Fruit fly (Drosophila melanogaster): ENCODE data around the gene Surf6.

The Surf6 gene

dm6 chr3R:19873102-19873737 is 31.4 kb downstream of the Surf6 start (continued):
- TF ChIP-seq Hey (tag; optimal IDR thresholded peaks at IDR 0.05) (peak; percentile 32), Max (GFP tag; optimal IDR thresholded peaks at IDR 0.05) (no peak), Abd-B (GFP tag; optimal IDR thresholded peaks at IDR 0.05) (no peak), HLHmδ (GFP tag; optimal IDR thresholded peaks at IDR 0.05) (no peak), CrebB (tag; optimal IDR thresholded peaks at IDR 0.05) (peak; percentile 5), Ravus (GFP tag; IDR thresholded peaks at IDR 0.05) (no peak), CG18599 (GFP tag; optimal IDR thresholded peaks at IDR 0.05) (peak; percentile 4), CG34376 (GFP tag; optimal IDR thresholded peaks at IDR 0.05) (peak; percentile 31), Spps (tag; optimal IDR thresholded peaks at IDR 0.05) (no peak), br (optimal IDR thresholded peaks at IDR 0.05) (no peak), chinmo (GFP tag; IDR thresholded peaks at IDR 0.05; ENCODE audit: partially characterized antibody) (0 out of 4 replicates have a peak, but pooled peaks have one; percentile 55), Med (GFP tag) (peak; percentile 18), abd-A (tag; optimal IDR thresholded peaks at IDR 0.05) (no peak), hkb (optimal IDR thresholded peaks at IDR 0.05) (no peak), hkb (GFP tag; IDR thresholded peaks at IDR 0.05) (0 out of 2 replicates have a peak, but pooled peaks have one; percentile 21), CG4282 (GFP tag; optimal IDR thresholded peaks at IDR 0.05) (no peak)

- TF ChIP-seq disco-r (GFP tag; optimal IDR thresholded peaks at IDR 0.05) (peak; percentile 45), oc (tag; optimal IDR thresholded peaks at IDR 0.05) (no peak), eyg (GFP tag; optimal IDR thresholded peaks at IDR 0.05) (no peak), CG14860 (GFP tag; IDR thresholded peaks at IDR 0.05; ENCODE audit: partially characterized antibody) (no peak), nmo (GFP tag; optimal IDR thresholded peaks at IDR 0.05) (peak; percentile 83), insv (GFP tag; optimal IDR thresholded peaks at IDR 0.05) (peak in 1 of 2 experiments; percentile 54), z (GFP tag; IDR thresholded peaks at IDR 0.05) (no peak), CG11695 (GFP tag; IDR thresholded peaks at IDR 0.05) (peak; percentile 87; the same call in 2 of the 3 replicates), rib (GFP tag; IDR thresholded peaks at IDR 0.05) (peak; percentile 92), Ravus (GFP tag; IDR thresholded peaks at IDR 0.05) (no peak), Sox102F (GFP tag; optimal IDR thresholded peaks at IDR 0.05) (peak; percentile 63), chinmo (GFP tag; IDR thresholded peaks at IDR 0.05; ENCODE audit: partially characterized antibody) (no peak), amos (GFP tag; IDR thresholded peaks at IDR 0.05; ENCODE audit: partially characterized antibody) (no peak), CG13296 (GFP tag; optimal IDR thresholded peaks at IDR 0.05) (peak; percentile 63), Fer3 (tag; optimal IDR thresholded peaks at IDR 0.05) (peak; percentile 75), nerfin-1 (tag; optimal IDR thresholded peaks at IDR 0.05) (peak; percentile 85), H15 (GFP tag; IDR thresholded peaks at IDR 0.05) (peak; percentile 76), CG30431 (GFP tag; optimal IDR thresholded peaks at IDR 0.05) (peak; percentile 68), CG4328 (GFP tag; optimal IDR thresholded peaks at IDR 0.05) (peak; percentile 68), cas (GFP tag; IDR thresholded peaks at IDR 0.05) (peak; percentile 58; the same call in 1 of the 2 replicates), CG13123 (GFP tag; optimal IDR thresholded peaks at IDR 0.05) (peak; percentile 34), odd (GFP tag; optimal IDR thresholded peaks at IDR 0.05) (peak; percentile 48), tna (GFP tag; IDR thresholded peaks at IDR 0.05; ENCODE audit: partially characterized antibody) (0 out of 2 replicates have a peak, but pooled peaks have one; percentile 46), gcm2 (GFP tag; optimal IDR thresholded peaks at IDR 0.05) (peak; percentile 7), Hr39 (optimal IDR thresholded peaks at IDR 0.05) (no peak), cwo (GFP tag; optimal IDR thresholded peaks at IDR 0.05) (peak; percentile 57), CG42726 (GFP tag; IDR thresholded peaks at IDR 0.05; ENCODE audit: partially characterized antibody) (no peak), CG12744 (GFP tag; optimal IDR thresholded peaks at IDR 0.05) (peak; percentile 76), pan (optimal IDR thresholded peaks at IDR 0.05) (no peak), pan (GFP tag; optimal IDR thresholded peaks at IDR 0.05 in 1 of 2, IDR thresholded peaks at IDR 0.05 in 1 of 2) (peak in 1 of 2 experiments; percentile 74), lbe (GFP tag; optimal IDR thresholded peaks at IDR 0.05) (no peak), tin (GFP tag; optimal IDR thresholded peaks at IDR 0.05) (peak; percentile 67), stwl (tag; optimal IDR thresholded peaks at IDR 0.05) (peak; percentile 66)
Observed at dm6 chr3R:19863979-19864775, 40.5 kb downstream of the Surf6 start, which contains the start of the genes CG4572 and CG4686. Gene CG4572, minus strand, starts transcription at chr3R:19864393. Gene CG4686, plus strand, starts transcription at chr3R:19864496.
